Worm (Caenorhabditis elegans): ENCODE data around the gene T10C6.15.
"Not testable (repeated sequence)": the region's sequence is repeated elsewhere in the genome, so short reads cannot be mapped to it uniquely, and the experiment has no call there.

Gene T10C6.15

ce11 chrV:16042743-16043014 is 3.1 kb downstream of the T10C6.15 start:
- TF ChIP-seq alr-1 (tag; optimal IDR thresholded peaks at IDR 0.05) (no peak), lin-11 (tag; optimal IDR thresholded peaks at IDR 0.05) (no peak), blmp-1 (tag; optimal IDR thresholded peaks at IDR 0.05; ENCODE audit: insufficient read depth) (no peak), ZK546.5 (tag; optimal IDR thresholded peaks at IDR 0.05) (no peak), sma-3 (GFP tag; optimal IDR thresholded peaks at IDR 0.05) (no peak), fos-1 (tag; optimal IDR thresholded peaks at IDR 0.05) (no peak), ceh-82 (tag; optimal IDR thresholded peaks at IDR 0.05) (no peak), mdl-1 (tag; optimal IDR thresholded peaks at IDR 0.05) (no peak)

ce11 chrV:16041925-16042742 is 3.6 kb downstream of the T10C6.15 start, which contains the start of the genes his-2 and his-1:
Gene his-2, minus strand, starts transcription at chrV:16042283.
Gene his-1, plus strand, starts transcription at chrV:16042520.
- peak; percentile 19 for TF ChIP-seq nhr-25 (tag; optimal IDR thresholded peaks at IDR 0.05)

- TF ChIP-seq nhr-77 (tag; optimal IDR thresholded peaks at IDR 0.05) (no peak), nhr-6 (tag; optimal IDR thresholded peaks at IDR 0.05) (no peak), ZK546.5 (tag; optimal IDR thresholded peaks at IDR 0.05) (no peak), ceh-82 (tag; optimal IDR thresholded peaks at IDR 0.05) (no peak), fos-1 (tag; optimal IDR thresholded peaks at IDR 0.05) (no peak), unc-39 (tag; optimal IDR thresholded peaks at IDR 0.05) (no peak), gmeb-1 (tag; optimal IDR thresholded peaks at IDR 0.05) (no peak), mab-5 (tag; optimal IDR thresholded peaks at IDR 0.05) (no peak)
These were observed 4.3 kb downstream of the T10C6.15 start for ce11 chrV:16041412-16041811.

- TF ChIP-seq nhr-25 (tag; optimal IDR thresholded peaks at IDR 0.05), result peak; percentile 85
- peak; percentile 52 for TF ChIP-seq nhr-6 (tag; optimal IDR thresholded peaks at IDR 0.05)
- TF ChIP-seq sma-9 (GFP tag; optimal IDR thresholded peaks at IDR 0.05), result peak; percentile 59
- not testable (repeated sequence) for TF ChIP-seq sma-9 (tag; optimal IDR thresholded peaks at IDR 0.05)
- peak; percentile 24 for TF ChIP-seq lin-13 (GFP tag; optimal IDR thresholded peaks at IDR 0.05)
- TF ChIP-seq lsy-2 (tag; optimal IDR thresholded peaks at IDR 0.05), result peak in 1 of 2 experiments; percentile 38
- TF ChIP-seq F13H6.1 (tag; optimal IDR thresholded peaks at IDR 0.05), result peak; percentile 27
- peak; percentile 95 for TF ChIP-seq ceh-16 (tag; optimal IDR thresholded peaks at IDR 0.05)
- TF ChIP-seq sma-3 (GFP tag; optimal IDR thresholded peaks at IDR 0.05), result peak; percentile 39
- peak; percentile 49 for TF ChIP-seq fos-1 (tag; optimal IDR thresholded peaks at IDR 0.05)
- peak; percentile 27 for TF ChIP-seq nhr-129 (tag; optimal IDR thresholded peaks at IDR 0.05)
These were observed 5.5 kb downstream of the T10C6.15 start, which contains the start of the genes his-4 and his-3 for ce11 chrV:16040140-16040827. Gene his-4, minus strand, starts transcription at chrV:16040515. Gene his-3, plus strand, starts transcription at chrV:16040808.

- TF ChIP-seq peb-1 (tag; optimal IDR thresholded peaks at IDR 0.05) (no peak), unc-62 (GFP tag; optimal IDR thresholded peaks at IDR 0.05) (no peak), nhr-237 (tag; optimal IDR thresholded peaks at IDR 0.05) (no peak), lin-13 (GFP tag; optimal IDR thresholded peaks at IDR 0.05) (no peak), C34F6.9 (tag; optimal IDR thresholded peaks at IDR 0.05) (no peak), fos-1 (tag; optimal IDR thresholded peaks at IDR 0.05) (no peak), nhr-23 (tag; optimal IDR thresholded peaks at IDR 0.05) (no peak), aly-2 (tag; optimal IDR thresholded peaks at IDR 0.05) (no peak), lin-39 (tag; optimal IDR thresholded peaks at IDR 0.05) (no peak), R02D3.7 (tag; optimal IDR thresholded peaks at IDR 0.05) (no peak), nhr-129 (tag; optimal IDR thresholded peaks at IDR 0.05) (no peak), nhr-6 (tag; optimal IDR thresholded peaks at IDR 0.05) (no peak), ceh-16 (tag; optimal IDR thresholded peaks at IDR 0.05) (no peak)
These were observed 9.6 kb downstream of the T10C6.15 start, which contains the start of gene T10C6.10 for ce11 chrV:16036166-16036565. Gene T10C6.10, plus strand, starts transcription at chrV:16036413.

ce11 chrV:16033491-16033890 is 12.2 kb downstream of the T10C6.15 start:
- TF ChIP-seq ceh-82 (tag; optimal IDR thresholded peaks at IDR 0.05), result no peak
- no peak for TF ChIP-seq skn-1 (tag; optimal IDR thresholded peaks at IDR 0.05)
- TF ChIP-seq nhr-6 (tag; optimal IDR thresholded peaks at IDR 0.05), result no peak
- no peak for TF ChIP-seq lin-11 (tag; optimal IDR thresholded peaks at IDR 0.05)
- TF ChIP-seq mdl-1 (tag; optimal IDR thresholded peaks at IDR 0.05), result no peak
- TF ChIP-seq aly-2 (tag; optimal IDR thresholded peaks at IDR 0.05), result no peak
- TF ChIP-seq ZK546.5 (tag; optimal IDR thresholded peaks at IDR 0.05), result no peak
- no peak for TF ChIP-seq fos-1 (tag; optimal IDR thresholded peaks at IDR 0.05)
- no peak for TF ChIP-seq alr-1 (tag; optimal IDR thresholded peaks at IDR 0.05)
- TF ChIP-seq mab-5 (tag; optimal IDR thresholded peaks at IDR 0.05), result no peak
- TF ChIP-seq nhr-77 (tag; optimal IDR thresholded peaks at IDR 0.05), result no peak
- no peak for TF ChIP-seq R02D3.7 (tag; optimal IDR thresholded peaks at IDR 0.05)
- TF ChIP-seq unc-39 (tag; optimal IDR thresholded peaks at IDR 0.05), result no peak
- TF ChIP-seq lsy-2 (tag; optimal IDR thresholded peaks at IDR 0.05), result no peak
- no peak for TF ChIP-seq nhr-25 (tag; optimal IDR thresholded peaks at IDR 0.05)
- TF ChIP-seq unc-55 (GFP tag; optimal IDR thresholded peaks at IDR 0.05), result no peak
- no peak for TF ChIP-seq ztf-4 (tag; optimal IDR thresholded peaks at IDR 0.05)
- no peak for TF ChIP-seq sem-4 (tag; optimal IDR thresholded peaks at IDR 0.05)
- TF ChIP-seq gmeb-1 (tag; optimal IDR thresholded peaks at IDR 0.05), result no peak

Measured in whole organism, L2 larva.